Worm (Caenorhabditis elegans) whole organism, late embryonic: Measurements from ENCODE around the gene K02A6.4.

Experiments
- K02D7.2 ChIP-seq: sonication (generic microtip); optimal IDR thresholded peaks from 2 replicates; lab custom pipeline; 2017; ENCODE audit warnings: mild to moderate bottlenecking, missing genetic modification characterization, missing compliant biosample characterization
- Y22D7AL.16 ChIP-seq: sonication (generic microtip); optimal IDR thresholded peaks from 2 replicates; lab custom pipeline; 2016; ENCODE audit warnings: missing genetic modification characterization, missing compliant biosample characterization
- nfya-1 ChIP-seq: sonication (generic microtip); optimal IDR thresholded peaks from 2 replicates; lab custom pipeline; 2017; ENCODE audit warnings: missing genetic modification characterization, mild to moderate bottlenecking, missing compliant biosample characterization, antibody characterized with exemption, moderate library complexity
- ttx-3 ChIP-seq: sonication (generic microtip); optimal IDR thresholded peaks from 2 replicates; lab custom pipeline; 2016; ENCODE audit warnings: missing genetic modification reagents, missing genetic modification characterization, missing compliant biosample characterization

- no peak for TF ChIP-seq Y22D7AL.16
- no peak for TF ChIP-seq nfya-1 (tag; lab: Kevin White, UChicago)
- no peak for TF ChIP-seq K02D7.2 (tag; lab: Kevin White, UChicago)
- no peak for TF ChIP-seq ttx-3 (tag; lab: Kevin White, UChicago)
Measured at ce11 chrX:8210999-8211398, 7.6 kb downstream of the K02A6.4 start, which contains the start of gene cdd-1.
